Fruit fly (Drosophila melanogaster) whole organism, prepupa: ENCODE measurements around the gene oc.

ENCODE experiments used
- Blimp-1 ChIP-seq: fragments of 200-800 bp; sonication (Bioruptor generic); optimal IDR thresholded peaks from 3 replicates; lab custom pipeline; 2017; ENCODE audit warnings: missing biosample characterization, missing genetic modification characterization, mild to moderate bottlenecking, moderate library complexity, missing genetic modification reagents
- CG10631 ChIP-seq: fragments of 200-800 bp; sonication (Bioruptor generic); optimal IDR thresholded peaks from 2 replicates; lab custom pipeline; 2016; ENCODE audit warnings: missing biosample characterization, missing genetic modification characterization
- CG11294 ChIP-seq: fragments of 200-800 bp; sonication (Bioruptor generic); IDR thresholded peaks from 2 replicates; pipeline ENCODE4 v1.3.6; 2022; ENCODE audit warnings: missing biosample characterization, missing genetic modification characterization
- CG11902 ChIP-seq: fragments of 200-800 bp; sonication (Bioruptor generic); optimal IDR thresholded peaks from 3 replicates; lab custom pipeline; 2016; ENCODE audit warnings: missing biosample characterization, missing genetic modification characterization
- CG15336 ChIP-seq: fragments of 200-800 bp; sonication (Bioruptor generic); IDR thresholded peaks from 2 replicates; pipeline ENCODE4 v1.3.6; 2022; ENCODE audit warnings: missing biosample characterization, missing genetic modification characterization
- CG1621 ChIP-seq: fragments of 200-800 bp; sonication (Bioruptor generic); optimal IDR thresholded peaks from 3 replicates; lab custom pipeline; 2018; ENCODE audit warnings: missing biosample characterization, mild to moderate bottlenecking, missing genetic modification characterization
- CG16779 ChIP-seq: fragments of 200-800 bp; sonication (Bioruptor generic); optimal IDR thresholded peaks from 3 replicates; lab custom pipeline; 2017; ENCODE audit warnings: missing biosample characterization, mild to moderate bottlenecking, missing genetic modification characterization
- CG31627 ChIP-seq: fragments of 200-800 bp; sonication (Bioruptor generic); optimal IDR thresholded peaks from 3 replicates; lab custom pipeline; 2016; ENCODE audit warnings: missing biosample characterization, missing genetic modification characterization
- CG32006 ChIP-seq: fragments of 200-800 bp; sonication (Bioruptor generic); optimal IDR thresholded peaks from 3 replicates; lab custom pipeline; 2017; ENCODE audit warnings: missing biosample characterization, mild to moderate bottlenecking, missing genetic modification characterization
- CG34406 ChIP-seq: fragments of 200-800 bp; sonication (Bioruptor generic); optimal IDR thresholded peaks from 3 replicates; lab custom pipeline; 2016; ENCODE audit warnings: missing biosample characterization, missing genetic modification characterization
- CG6163 ChIP-seq: fragments of 200-800 bp; sonication (Bioruptor generic); IDR thresholded peaks from 3 replicates; pipeline ENCODE4 v1.3.6; 2022; ENCODE audit warnings: missing biosample characterization, missing genetic modification characterization
- CG6276 ChIP-seq: fragments of 200-800 bp; sonication (Bioruptor generic); optimal IDR thresholded peaks from 2 replicates; lab custom pipeline; 2017; ENCODE audit warnings: missing biosample characterization, mild to moderate bottlenecking, missing genetic modification characterization
- CG6792 ChIP-seq: fragments of 200-800 bp; sonication (Bioruptor generic); optimal IDR thresholded peaks from 3 replicates; lab custom pipeline; 2016; ENCODE audit warnings: missing biosample characterization, missing genetic modification characterization
- CG6854 ChIP-seq: fragments of 200-800 bp; sonication (Bioruptor generic); optimal IDR thresholded peaks from 2 replicates; lab custom pipeline; 2017; ENCODE audit warnings: missing biosample characterization, mild to moderate bottlenecking, missing genetic modification characterization
- CG8119 ChIP-seq: fragments of 200-800 bp; sonication (Bioruptor generic); IDR thresholded peaks from 3 replicates; pipeline ENCODE4 v1.3.6; 2022; ENCODE audit warnings: missing biosample characterization, missing genetic modification characterization
- CG8632 ChIP-seq: fragments of 200-800 bp; sonication (Bioruptor generic); optimal IDR thresholded peaks from 3 replicates; lab custom pipeline; 2016; ENCODE audit warnings: missing biosample characterization, missing genetic modification characterization
- CG9139 ChIP-seq: fragments of 200-800 bp; sonication (Bioruptor generic); optimal IDR thresholded peaks from 3 replicates; lab custom pipeline; 2017; ENCODE audit warnings: missing biosample characterization, mild to moderate bottlenecking, missing genetic modification characterization
- Eip78C ChIP-seq: fragments of 200-800 bp; sonication (Bioruptor generic); peaks from one replicate; lab custom pipeline; 2016; ENCODE audit warnings: missing biosample characterization, missing genetic modification characterization
- Ets96B ChIP-seq: fragments of 200-800 bp; optimal IDR thresholded peaks from 2 replicates; lab custom pipeline; 2019; ENCODE audit warnings: missing biosample characterization, mild to moderate bottlenecking, missing genetic modification characterization, moderate library complexity
- Gug ChIP-seq: fragments of 200-800 bp; sonication (Bioruptor generic); IDR thresholded peaks from 2 replicates; pipeline ENCODE4 v1.3.6; 2022; ENCODE audit warnings: missing biosample characterization, missing genetic modification characterization
- Hr38 ChIP-seq: sonication (Bioruptor generic); optimal IDR thresholded peaks from 2 replicates; lab custom pipeline; 2016; ENCODE audit warnings: missing biosample characterization, missing genetic modification characterization
- Hr39 ChIP-seq: fragments of 200-800 bp; sonication (Bioruptor generic); optimal IDR thresholded peaks from 2 replicates; lab custom pipeline; 2016; ENCODE audit warnings: missing biosample characterization, missing genetic modification characterization
- Lpt ChIP-seq: fragments of 200-800 bp; sonication (Bioruptor generic); optimal IDR thresholded peaks from 3 replicates; lab custom pipeline; 2016; ENCODE audit warnings: missing biosample characterization, missing genetic modification characterization
- Met ChIP-seq: fragments of 200-800 bp; sonication (Bioruptor generic); optimal IDR thresholded peaks from 3 replicates; lab custom pipeline; 2016; ENCODE audit warnings: missing biosample characterization, missing genetic modification characterization
- Smox ChIP-seq: fragments of 200-800 bp; sonication (Bioruptor generic); optimal IDR thresholded peaks from 3 replicates; lab custom pipeline; 2016; ENCODE audit warnings: missing biosample characterization, missing genetic modification characterization
- Sox102F ChIP-seq: fragments of 200-800 bp; sonication (Bioruptor generic); optimal IDR thresholded peaks from 2 replicates; lab custom pipeline; 2016; ENCODE audit warnings: missing biosample characterization, mild to moderate bottlenecking, missing genetic modification characterization
- Sox14 ChIP-seq: fragments of 200-800 bp; sonication (Bioruptor generic); optimal IDR thresholded peaks from 3 replicates; lab custom pipeline; 2016; ENCODE audit warnings: missing biosample characterization, missing genetic modification characterization
- achi ChIP-seq: fragments of 200-800 bp; sonication (Bioruptor generic); optimal IDR thresholded peaks from 3 replicates; lab custom pipeline; 2016; ENCODE audit warnings: missing biosample characterization, missing genetic modification characterization
- acj6 ChIP-seq: fragments of 200-800 bp; sonication (Bioruptor generic); optimal IDR thresholded peaks from 3 replicates; lab custom pipeline; 2016; ENCODE audit warnings: missing biosample characterization, missing genetic modification characterization
- dsx ChIP-seq: fragments of 200-800 bp; optimal IDR thresholded peaks from 3 replicates; lab custom pipeline; 2019; ENCODE audit warnings: missing biosample characterization, mild to moderate bottlenecking, missing genetic modification characterization, moderate library complexity; ENCODE audit not compliant: poor library complexity, severe bottlenecking
- esn ChIP-seq: fragments of 200-800 bp; sonication (Bioruptor generic); optimal IDR thresholded peaks from 2 replicates; lab custom pipeline; 2016; ENCODE audit warnings: missing biosample characterization, mild to moderate bottlenecking, missing genetic modification characterization, moderate library complexity
- fd59A ChIP-seq: fragments of 200-800 bp; sonication (Bioruptor generic); optimal IDR thresholded peaks from 2 replicates; lab custom pipeline; 2017; ENCODE audit warnings: missing biosample characterization, mild to moderate bottlenecking, missing genetic modification characterization, missing genetic modification reagents
- fd85E ChIP-seq: fragments of 200-800 bp; sonication (Bioruptor generic); optimal IDR thresholded peaks from 3 replicates; lab custom pipeline; 2016; ENCODE audit warnings: missing biosample characterization, missing genetic modification characterization
- pdm3 ChIP-seq: fragments of 200-800 bp; sonication (Bioruptor generic); optimal IDR thresholded peaks from 3 replicates; lab custom pipeline; 2016; ENCODE audit warnings: missing biosample characterization, missing genetic modification characterization
- spab ChIP-seq: fragments of 200-800 bp; sonication (Bioruptor generic); optimal IDR thresholded peaks from 2 replicates; lab custom pipeline; 2017; ENCODE audit warnings: missing biosample characterization, mild to moderate bottlenecking, missing genetic modification characterization, missing genetic modification reagents
- ss ChIP-seq, 2 experiments: fragments of 200-800 bp; sonication (Bioruptor generic); optimal IDR thresholded peaks; 2 replicates in 1 of 2; 3 replicates in 1 of 2; lab custom pipeline; 2017 to 2018; ENCODE audit warnings: mild to moderate bottlenecking in 2 of 2, missing biosample characterization in 2 of 2, missing genetic modification characterization in 2 of 2, moderate library complexity in 1 of 2
- svp ChIP-seq: fragments of 200-800 bp; sonication (Bioruptor generic); peaks from one replicate; lab custom pipeline; 2016; ENCODE audit warnings: missing biosample characterization, missing genetic modification characterization
- topi ChIP-seq: fragments of 200-800 bp; sonication (Bioruptor generic); optimal IDR thresholded peaks from 3 replicates; lab custom pipeline; 2016; ENCODE audit warnings: missing biosample characterization, missing genetic modification characterization

The oc gene

dm6 chrX:8667709-8668108 is 17.2 kb upstream of the oc start (continued):
- TF ChIP-seq CG6163 (GFP tag; lab: Robert Waterston, UW) (0 out of 3 replicates have a peak, but pooled peaks have one; percentile 22), spab (GFP tag; lab: Kevin White, UChicago) (no peak), Hr39 (peak; percentile 72), esn (GFP tag; lab: Kevin White, UChicago) (peak; percentile 57), CG9139 (no peak), CG34406 (no peak), svp (GFP tag; lab: Kevin White, UChicago) (peak; percentile 87), Smox (GFP tag; lab: Kevin White, UChicago) (peak; percentile 56), dsx (GFP tag; lab: Kevin White, UChicago) (no peak), Blimp-1 (GFP tag; lab: Kevin White, UChicago) (no peak), CG6854 (GFP tag; lab: Kevin White, UChicago) (no peak), CG11902 (GFP tag; lab: Kevin White, UChicago) (no peak), Hr38 (no peak), Lpt (GFP tag; lab: Kevin White, UChicago) (no peak), CG1621 (tag; lab: Kevin White, UChicago) (no peak), CG15336 (GFP tag; lab: Robert Waterston, UW) (no peak), Sox102F (GFP tag; lab: Kevin White, UChicago) (peak; percentile 69), CG6276 (no peak), Eip78C (GFP tag; lab: Kevin White, UChicago) (peak; percentile 83), Gug (no peak), ss (GFP tag; optimal IDR thresholded peaks at IDR 0.05; lab: Kevin White, UChicago) (no peak), CG8632 (GFP tag; lab: Kevin White, UChicago) (no peak), acj6 (GFP tag; lab: Kevin White, UChicago) (peak; percentile 25), fd59A (GFP tag; lab: Kevin White, UChicago) (no peak)

- TF ChIP-seq Sox14 (GFP tag; lab: Kevin White, UChicago) (no peak), fd85E (GFP tag; lab: Kevin White, UChicago) (no peak), CG31627 (GFP tag; lab: Kevin White, UChicago) (no peak), CG11294 (no peak), CG10631 (no peak), CG8632 (GFP tag; lab: Kevin White, UChicago) (no peak), CG6792 (GFP tag; lab: Kevin White, UChicago) (no peak), ss (GFP tag; optimal IDR thresholded peaks at IDR 0.05; lab: Kevin White, UChicago) (no peak), CG15336 (GFP tag; lab: Robert Waterston, UW) (no peak), CG32006 (no peak), achi (no peak), pdm3 (GFP tag; lab: Kevin White, UChicago) (no peak), Ets96B (no peak), Lpt (GFP tag; lab: Kevin White, UChicago) (no peak), Gug (no peak), Met (GFP tag; lab: Kevin White, UChicago) (no peak), CG6163 (GFP tag; lab: Robert Waterston, UW) (no peak), Blimp-1 (GFP tag; lab: Kevin White, UChicago) (no peak)
These were observed 16.6 kb upstream of the oc start for dm6 chrX:8667070-8667469.

- no peak for TF ChIP-seq CG8119
- TF ChIP-seq svp (GFP tag; lab: Kevin White, UChicago): no peak
- no peak for TF ChIP-seq CG32006
- TF ChIP-seq CG16779: no peak
- TF ChIP-seq Met (GFP tag; lab: Kevin White, UChicago): no peak
- TF ChIP-seq topi (GFP tag; lab: Kevin White, UChicago): no peak
- TF ChIP-seq CG6854 (GFP tag; lab: Kevin White, UChicago): no peak
- TF ChIP-seq CG8632 (GFP tag; lab: Kevin White, UChicago): no peak
- TF ChIP-seq achi: no peak
These were observed 15.3 kb upstream of the oc start for dm6 chrX:8665576-8666297.
